Worm (Caenorhabditis elegans) whole organism, L1 larva: Measurements from ENCODE around the gene Y69H2.7.

ENCODE experiments used
- ama-1 ChIP-seq: fragments of 150-350 bp; optimal IDR thresholded peaks from 2 replicates; lab custom pipeline; 2014
- unc-62 ChIP-seq: fragments of 150-350 bp; optimal IDR thresholded peaks from 2 replicates; lab custom pipeline; 2014; ENCODE audit warnings: missing biosample characterization, missing genetic modification reagents, missing genetic modification characterization

DNA sequence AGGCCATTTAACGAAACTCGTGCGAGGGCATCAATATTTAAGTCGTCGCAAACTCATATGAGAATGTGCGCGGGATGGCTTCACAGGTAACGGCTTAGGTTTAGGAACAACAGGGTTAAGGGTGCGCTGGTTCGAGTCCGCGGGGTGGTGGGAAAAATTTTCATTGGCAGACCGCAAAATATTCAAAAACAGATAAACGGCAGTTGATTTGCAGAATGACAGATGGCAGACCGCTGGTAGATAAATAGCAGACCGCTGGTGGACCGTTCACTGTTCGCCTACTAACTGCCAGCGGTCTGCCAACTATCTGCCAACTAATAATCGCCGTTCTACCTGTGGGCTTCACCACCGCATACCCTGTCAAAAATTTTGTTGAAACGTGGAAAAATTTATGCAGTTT is 22.3 kb downstream of the Y69H2.7 start:
- TF ChIP-seq unc-62 (GFP tag; lab: Kevin White, UChicago) (no peak), ama-1 (lab: Kevin White, UChicago) (no peak)
